Worm (Caenorhabditis elegans) whole organism, L2 larva: ENCODE results near the gene tba-4.

Experiments used
- blmp-1 ChIP-seq: sonication (generic microtip); optimal IDR thresholded peaks from 2 replicates; lab custom pipeline; 2017; ENCODE audit warnings: missing genetic modification characterization, mild to moderate bottlenecking, missing compliant biosample characterization, antibody characterized with exemption, moderate library complexity; ENCODE audit not compliant: insufficient read depth
- lin-13 ChIP-seq: fragments of 150-350 bp; optimal IDR thresholded peaks from 2 replicates; lab custom pipeline; 2014; ENCODE audit warnings: missing biosample characterization, missing genetic modification reagents, missing genetic modification characterization

DNA sequence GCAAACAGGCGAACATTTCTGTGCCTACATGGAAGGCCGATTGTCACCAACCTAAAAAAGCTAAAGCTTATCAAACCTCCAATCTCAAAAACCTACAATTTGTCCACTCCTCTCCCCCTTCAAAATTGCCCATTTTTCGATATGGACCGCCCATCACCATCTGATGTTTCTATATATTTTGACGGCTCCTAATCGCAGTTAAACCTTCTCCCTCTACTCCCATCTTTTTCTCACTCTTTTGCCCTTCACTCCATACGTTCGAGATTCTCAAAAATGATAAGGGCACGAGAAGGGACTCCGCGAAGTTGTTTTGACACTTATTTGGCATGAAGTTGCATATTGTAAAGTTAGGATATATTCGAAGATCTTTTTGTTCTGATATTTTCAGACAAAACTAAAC, 40.6 kb downstream of the tba-4 start:
- TF ChIP-seq blmp-1 (tag; lab: Kevin White, UChicago): no peak
- TF ChIP-seq lin-13 (GFP tag; lab: Kevin White, UChicago): no peak
